Fruit fly (Drosophila melanogaster): Measurements from ENCODE around the gene Fum2.

DNA sequence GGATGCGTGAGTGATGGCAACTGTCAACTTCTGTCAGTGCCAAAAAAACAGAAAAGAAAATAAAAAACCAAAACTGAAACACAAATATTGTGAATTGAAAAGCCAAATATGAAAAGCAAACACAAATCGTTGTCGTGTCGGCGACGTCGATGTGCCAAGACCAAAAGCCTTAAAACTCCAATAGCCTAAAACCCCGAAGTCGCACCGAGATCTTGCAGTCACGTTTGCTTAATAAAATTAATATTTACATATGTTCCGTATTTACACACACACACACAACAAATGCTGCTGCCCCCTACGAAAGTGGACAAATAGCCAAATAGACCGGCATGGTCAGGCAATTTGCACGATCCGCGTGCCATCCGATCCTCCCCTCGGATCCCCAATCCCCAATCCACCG is 43.4 kb upstream of the Fum2 start:
- TF ChIP-seq usp (GFP tag; optimal IDR thresholded peaks at IDR 0.05) (no peak), pan (optimal IDR thresholded peaks at IDR 0.05) (no peak)

Measured in whole organism.